Worm (Caenorhabditis elegans): ENCODE measurements around the gene F53B1.8.

ce11 chrX:2163084-2163483 is 33.0 kb upstream of the F53B1.8 start, which contains the start of gene pdf-2:
- TF ChIP-seq eor-1 (tag; optimal IDR thresholded peaks at IDR 0.05) (no peak), tbx-2 (tag; optimal IDR thresholded peaks at IDR 0.05) (no peak), aly-2 (tag; optimal IDR thresholded peaks at IDR 0.05) (no peak), ceh-82 (tag; optimal IDR thresholded peaks at IDR 0.05) (no peak), ceh-16 (tag; optimal IDR thresholded peaks at IDR 0.05) (no peak), egl-27 (tag; optimal IDR thresholded peaks at IDR 0.05) (no peak), nhr-11 (tag; optimal IDR thresholded peaks at IDR 0.05) (no peak), nfya-1 (tag; optimal IDR thresholded peaks at IDR 0.05; ENCODE audit: insufficient read depth) (no peak), elt-1 (tag; optimal IDR thresholded peaks at IDR 0.05) (no peak), R02D3.7 (tag; optimal IDR thresholded peaks at IDR 0.05) (no peak), nhr-237 (tag; optimal IDR thresholded peaks at IDR 0.05) (no peak), lin-39 (tag; optimal IDR thresholded peaks at IDR 0.05) (no peak), ztf-11 (tag; optimal IDR thresholded peaks at IDR 0.05) (no peak)

All from whole organism, L3 larva.